Fruit fly (Drosophila melanogaster): ENCODE results near the gene ppk10.

Gene ppk10

dm6 chr2L:10466865-10467270 is 14.7 kb upstream of the ppk10 start (continued):
- no peak for TF ChIP-seq crol (GFP tag; IDR thresholded peaks at IDR 0.05)
- no peak for TF ChIP-seq CG7271 (tag; optimal IDR thresholded peaks at IDR 0.05)
- no peak for TF ChIP-seq kni (GFP tag; optimal IDR thresholded peaks at IDR 0.05)
- TF ChIP-seq pnt (GFP tag; optimal IDR thresholded peaks at IDR 0.05): peak; percentile 35
- no peak for TF ChIP-seq CG4730 (GFP tag; IDR thresholded peaks at IDR 0.05)
- peak; percentile 78 for TF ChIP-seq CG7839 (tag; optimal IDR thresholded peaks at IDR 0.05)
- TF ChIP-seq Doc3 (GFP tag; IDR thresholded peaks at IDR 0.05; ENCODE audit: partially characterized antibody): no peak
- TF ChIP-seq CG8089 (GFP tag; optimal IDR thresholded peaks at IDR 0.05): peak; percentile 22
- TF ChIP-seq onecut (GFP tag; IDR thresholded peaks at IDR 0.05): 0 out of 2 replicates have a peak, but pooled peaks have one; percentile 15
- TF ChIP-seq HLH3B (GFP tag; IDR thresholded peaks at IDR 0.05): 0 out of 2 replicates have a peak, but pooled peaks have one; percentile 15
- TF ChIP-seq cato (GFP tag; optimal IDR thresholded peaks at IDR 0.05; ENCODE audit: borderline replicate concordance): peak; percentile 18
- no peak for TF ChIP-seq pho (GFP tag; optimal IDR thresholded peaks at IDR 0.05)
- TF ChIP-seq CG43689 (GFP tag; IDR thresholded peaks at IDR 0.05): no peak
- peak; percentile 53 for TF ChIP-seq dmrt11E (tag; optimal IDR thresholded peaks at IDR 0.05)
- TF ChIP-seq CG11723 (GFP tag; optimal IDR thresholded peaks at IDR 0.05): peak; percentile 58
- TF ChIP-seq Mes4 (GFP tag; optimal IDR thresholded peaks at IDR 0.05): peak; percentile 28
- peak in 1 of 3 experiments; percentile 43 for TF ChIP-seq Stat92E (GFP tag; optimal IDR thresholded peaks at IDR 0.05)
- TF ChIP-seq chn (GFP tag; optimal IDR thresholded peaks at IDR 0.05): peak; percentile 42
- peak; percentile 62 for TF ChIP-seq CG5245 (GFP tag; optimal IDR thresholded peaks at IDR 0.05)
- peak; percentile 80 for TF ChIP-seq CG10979 (tag; optimal IDR thresholded peaks at IDR 0.05)
- TF ChIP-seq sd (tag; optimal IDR thresholded peaks at IDR 0.05): peak; percentile 65
- no peak for TF ChIP-seq CG15479 (GFP tag; optimal IDR thresholded peaks at IDR 0.05)
- peak; percentile 16 for TF ChIP-seq Lhr (GFP tag; optimal IDR thresholded peaks at IDR 0.05)
- TF ChIP-seq tio (GFP tag; optimal IDR thresholded peaks at IDR 0.05): peak; percentile 74
- no peak for TF ChIP-seq Adf1 (GFP tag; IDR thresholded peaks at IDR 0.05)
- TF ChIP-seq chif (GFP tag; optimal IDR thresholded peaks at IDR 0.05): peak; percentile 37 to 59
- TF ChIP-seq Nf-YA (GFP tag; IDR thresholded peaks at IDR 0.05): no peak
- TF ChIP-seq B-H2 (GFP tag; optimal IDR thresholded peaks at IDR 0.05): no peak
- TF ChIP-seq E2f2 (GFP tag; IDR thresholded peaks at IDR 0.05): 0 out of 2 replicates have a peak, but pooled peaks have one; percentile 30
- TF ChIP-seq HmgZ (tag; optimal IDR thresholded peaks at IDR 0.05): no peak
- no peak for TF ChIP-seq CG12744 (GFP tag; optimal IDR thresholded peaks at IDR 0.05)
- TF ChIP-seq slou (GFP tag; optimal IDR thresholded peaks at IDR 0.05): no peak
- TF ChIP-seq nerfin-1 (tag; optimal IDR thresholded peaks at IDR 0.05): peak; percentile 50
- TF ChIP-seq CG14860 (GFP tag; IDR thresholded peaks at IDR 0.05; ENCODE audit: partially characterized antibody): no peak
- peak; percentile 45 for TF ChIP-seq ATbp (GFP tag; optimal IDR thresholded peaks at IDR 0.05)
- TF ChIP-seq CG11504 (tag; optimal IDR thresholded peaks at IDR 0.05): peak; percentile 82
- TF ChIP-seq Poxn (GFP tag; IDR thresholded peaks at IDR 0.05): no peak
- TF ChIP-seq sim (GFP tag; IDR thresholded peaks at IDR 0.05): peak; percentile 31; the same call in 1 of the 2 replicates
- peak; percentile 65 for TF ChIP-seq CG6254 (GFP tag; optimal IDR thresholded peaks at IDR 0.05)
- TF ChIP-seq CG1603 (tag; optimal IDR thresholded peaks at IDR 0.05): no peak
- no peak for TF ChIP-seq CG4617 (GFP tag; optimal IDR thresholded peaks at IDR 0.05; ENCODE audit: borderline replicate concordance)
- no peak for TF ChIP-seq CG1832 (GFP tag; optimal IDR thresholded peaks at IDR 0.05)
- peak; percentile 26; the same call in 1 of the 2 replicates for TF ChIP-seq E2f1 (GFP tag; IDR thresholded peaks at IDR 0.05)
- TF ChIP-seq vfl (GFP tag; optimal IDR thresholded peaks at IDR 0.05): no peak
- no peak for TF ChIP-seq HLH54F (GFP tag; optimal IDR thresholded peaks at IDR 0.05)
- TF ChIP-seq CG31388 (GFP tag; optimal IDR thresholded peaks at IDR 0.05): peak; percentile 40
- TF ChIP-seq CG15011 (GFP tag; optimal IDR thresholded peaks at IDR 0.05): no peak
- TF ChIP-seq CG15601 (tag; optimal IDR thresholded peaks at IDR 0.05): peak; percentile 46
- TF ChIP-seq Rfx (GFP tag; IDR thresholded peaks at IDR 0.05): no peak
- TF ChIP-seq knrl (GFP tag; IDR thresholded peaks at IDR 0.05; ENCODE audit: partially characterized antibody): no peak

All from whole organism, embryonic.